Worm (Caenorhabditis elegans): ENCODE data around the gene nucb-1.

The nucb-1 gene

ce11 chrX:10219184-10219705 lies 21.7 kb downstream of the nucb-1 start:
- TF ChIP-seq nhr-71 (tag; optimal IDR thresholded peaks at IDR 0.05) (no peak), ztf-11 (tag; optimal IDR thresholded peaks at IDR 0.05) (no peak), pax-3 (tag; optimal IDR thresholded peaks at IDR 0.05) (no peak), nhr-84 (tag; optimal IDR thresholded peaks at IDR 0.05) (no peak), C04F5.9 (tag; optimal IDR thresholded peaks at IDR 0.05) (no peak), ets-5 (GFP tag; IDR thresholded peaks at IDR 0.05) (no peak), egl-27 (tag; optimal IDR thresholded peaks at IDR 0.05) (no peak), lin-13 (GFP tag; optimal IDR thresholded peaks at IDR 0.05) (no peak), unc-86 (tag; optimal IDR thresholded peaks at IDR 0.05) (no peak), blmp-1 (tag; optimal IDR thresholded peaks at IDR 0.05) (no peak)

- TF ChIP-seq nhr-12 (tag; optimal IDR thresholded peaks at IDR 0.05) (no peak), fkh-10 (GFP tag; optimal IDR thresholded peaks at IDR 0.05) (peak; percentile 52), lir-3 (tag; optimal IDR thresholded peaks at IDR 0.05; ENCODE audit: poor library complexity) (no peak), pax-3 (tag; optimal IDR thresholded peaks at IDR 0.05) (no peak), ceh-82 (tag; optimal IDR thresholded peaks at IDR 0.05) (no peak), lin-14 (GFP tag; optimal IDR thresholded peaks at IDR 0.05) (peak; percentile 22), nhr-76 (tag; optimal IDR thresholded peaks at IDR 0.05) (no peak), efl-1 (optimal IDR thresholded peaks at IDR 0.05) (no peak), efl-1 (GFP tag; optimal IDR thresholded peaks at IDR 0.05 in 1 of 2) (no peak), ces-1 (GFP tag; optimal IDR thresholded peaks at IDR 0.05) (no peak)
These were observed 28.3 kb downstream of the nucb-1 start for ce11 chrX:10225845-10226244.

- peak; percentile 13 for TF ChIP-seq blmp-1 (tag; optimal IDR thresholded peaks at IDR 0.05)
- no peak for TF ChIP-seq fkh-10 (GFP tag; optimal IDR thresholded peaks at IDR 0.05)
- no peak for TF ChIP-seq mdl-1 (tag; optimal IDR thresholded peaks at IDR 0.05)
These were observed 29.7 kb downstream of the nucb-1 start for ce11 chrX:10227217-10227616.

ce11 chrX:10228094-10228746 lies 30.7 kb downstream of the nucb-1 start, which contains the start of gene C14H10.3:
TSS of gene C14H10.3 (minus strand) at chrX:10228137.
- TF ChIP-seq nhr-85 (tag) (no peak), blmp-1 (tag; optimal IDR thresholded peaks at IDR 0.05) (peak; percentile 83), pqm-1 (tag; optimal IDR thresholded peaks at IDR 0.05) (no peak), lin-14 (GFP tag; optimal IDR thresholded peaks at IDR 0.05) (peak; percentile 5)

ce11 chrX:10230872-10231271 lies 33.4 kb downstream of the nucb-1 start:
- no peak for TF ChIP-seq xbp-1 (tag; optimal IDR thresholded peaks at IDR 0.05)
- no peak for TF ChIP-seq egl-13 (tag; optimal IDR thresholded peaks at IDR 0.05)
- peak; percentile 79 for TF ChIP-seq dsc-1 (tag; optimal IDR thresholded peaks at IDR 0.05)
- TF ChIP-seq snu-23 (GFP tag; optimal IDR thresholded peaks at IDR 0.05) = peak; percentile 34
- no peak for TF ChIP-seq skn-1 (tag; optimal IDR thresholded peaks at IDR 0.05)
- TF ChIP-seq nhr-71 (tag; optimal IDR thresholded peaks at IDR 0.05) = peak; percentile 5
- TF ChIP-seq nhr-12 (tag; optimal IDR thresholded peaks at IDR 0.05) = no peak
- peak in 1 of 6 experiments; percentile 18 for TF ChIP-seq elt-3 (tag; optimal IDR thresholded peaks at IDR 0.05)
- TF ChIP-seq ceh-63 (GFP tag; optimal IDR thresholded peaks at IDR 0.05) = no peak
- peak in 1 of 2 experiments; percentile 63 for TF ChIP-seq mdl-1 (tag; optimal IDR thresholded peaks at IDR 0.05)
- TF ChIP-seq lin-14 (GFP tag; optimal IDR thresholded peaks at IDR 0.05) = peak; percentile 71
- peak in 1 of 2 experiments; percentile 26 for TF ChIP-seq lin-35 (GFP tag; optimal IDR thresholded peaks at IDR 0.05)
- TF ChIP-seq nhr-85 (tag) = peak; percentile 69
- TF ChIP-seq blmp-1 (tag; optimal IDR thresholded peaks at IDR 0.05) = peak; percentile 99
- TF ChIP-seq nhr-20 (tag; optimal IDR thresholded peaks at IDR 0.05) = peak; percentile 1
- peak; percentile 41 for TF ChIP-seq mep-1 (tag; optimal IDR thresholded peaks at IDR 0.05)
